Worm (Caenorhabditis elegans) whole organism, L4 larva: ENCODE results near the gene skat-1.

Experiments used
- F26F4.8 ChIP-seq: fragments of 200-800 bp; sonication (Bioruptor generic); conservative IDR thresholded peaks from 2 replicates; pipeline ENCODE4 v1.3.6; 2022; ENCODE audit warnings: missing genetic modification characterization, missing compliant biosample characterization
- F44E2.7 ChIP-seq: fragments of 200-800 bp; sonication (Bioruptor generic); IDR thresholded peaks from 2 replicates; pipeline ENCODE4 v2.1.2; 2022; ENCODE audit warnings: missing genetic modification characterization, missing compliant biosample characterization
- R02D3.7 ChIP-seq: fragments of 150-350 bp; sonication (generic microtip); optimal IDR thresholded peaks from 3 replicates; lab custom pipeline; 2014; ENCODE audit warnings: missing biosample characterization, missing genetic modification characterization
- T20F7.1 ChIP-seq: fragments of 200-800 bp; sonication (Bioruptor generic); optimal IDR thresholded peaks from 2 replicates; lab custom pipeline; 2018; ENCODE audit warnings: mild to moderate bottlenecking, missing genetic modification characterization, missing compliant biosample characterization
- Y105C5A.15 ChIP-seq: fragments of 200-800 bp; sonication (Bioruptor generic); IDR thresholded peaks from 2 replicates; pipeline ENCODE4 v1.3.6; 2022; ENCODE audit warnings: missing genetic modification characterization, missing compliant biosample characterization
- Y5F2A.4 ChIP-seq: fragments of 200-800 bp; sonication (Bioruptor generic); optimal IDR thresholded peaks from 2 replicates; lab custom pipeline; 2018; ENCODE audit warnings: mild to moderate bottlenecking, missing genetic modification characterization, missing compliant biosample characterization
- Y75B8A.6 ChIP-seq: fragments of 200-800 bp; sonication (Bioruptor generic); IDR thresholded peaks from 2 replicates; pipeline ENCODE4 v1.3.6; 2022; ENCODE audit warnings: missing genetic modification reagents, missing genetic modification characterization, missing compliant biosample characterization
- ZK337.2 ChIP-seq: fragments of 200-800 bp; sonication (Bioruptor generic); IDR thresholded peaks from 2 replicates; pipeline ENCODE4 v1.3.6; 2022; ENCODE audit warnings: missing genetic modification reagents, missing genetic modification characterization, missing compliant biosample characterization
- aly-2 ChIP-seq: sonication (generic microtip); optimal IDR thresholded peaks from 2 replicates; lab custom pipeline; 2018; ENCODE audit warnings: missing biosample characterization, missing genetic modification characterization
- ama-1 ChIP-seq: fragments of 150-350 bp; optimal IDR thresholded peaks from 2 replicates; lab custom pipeline; 2014; ENCODE audit warnings: inconsistent platforms, mixed read lengths
- ceh-44 ChIP-seq: fragments of 200-800 bp; sonication (Bioruptor generic); IDR thresholded peaks from 2 replicates; pipeline ENCODE4 v1.3.6; 2022; ENCODE audit warnings: missing genetic modification reagents, missing genetic modification characterization, missing compliant biosample characterization
- ceh-62 ChIP-seq: sonication (generic microtip); optimal IDR thresholded peaks from 2 replicates; lab custom pipeline; 2017; ENCODE audit warnings: missing biosample characterization, missing genetic modification characterization
- ces-1 ChIP-seq: fragments of 150-350 bp; sonication (generic microtip); optimal IDR thresholded peaks from 4 replicates; lab custom pipeline; 2014; ENCODE audit warnings: missing biosample characterization, missing genetic modification reagents, missing genetic modification characterization
- cey-2 ChIP-seq: sonication (generic microtip); optimal IDR thresholded peaks from 3 replicates; lab custom pipeline; 2017; ENCODE audit warnings: missing genetic modification characterization, mild to moderate bottlenecking, missing compliant biosample characterization, antibody characterized with exemption, borderline replicate concordance; ENCODE audit not compliant: insufficient read depth
- daf-19 ChIP-seq: fragments of 200-800 bp; sonication (Bioruptor generic); conservative IDR thresholded peaks from 2 replicates; pipeline ENCODE4 v1.3.6; 2022; ENCODE audit warnings: missing genetic modification characterization, missing compliant biosample characterization
- dmd-9 ChIP-seq: fragments of 200-800 bp; sonication (Bioruptor generic); IDR thresholded peaks from 2 replicates; pipeline ENCODE4 v1.3.6; 2022; ENCODE audit warnings: missing genetic modification reagents, missing genetic modification characterization, missing compliant biosample characterization
- egl-27 ChIP-seq: sonication (generic microtip); optimal IDR thresholded peaks from 3 replicates; lab custom pipeline; 2017; ENCODE audit warnings: missing biosample characterization, missing genetic modification reagents, missing genetic modification characterization
- fkh-10 ChIP-seq: fragments of 150-350 bp; optimal IDR thresholded peaks from 2 replicates; lab custom pipeline; 2014; ENCODE audit warnings: missing biosample characterization, missing genetic modification reagents, missing genetic modification characterization
- gei-8 ChIP-seq: fragments of 200-800 bp; sonication (Bioruptor generic); optimal IDR thresholded peaks from 2 replicates; lab custom pipeline; 2018; ENCODE audit warnings: mild to moderate bottlenecking, missing genetic modification characterization, missing compliant biosample characterization
- hlh-11 ChIP-seq: fragments of 200-800 bp; sonication (Bioruptor generic); optimal IDR thresholded peaks from 2 replicates; lab custom pipeline; 2018; ENCODE audit warnings: mild to moderate bottlenecking, missing genetic modification characterization, missing compliant biosample characterization
- hmg-1.1 ChIP-seq: fragments of 200-800 bp; sonication (Bioruptor generic); IDR thresholded peaks from 2 replicates; pipeline ENCODE4 v1.3.6; 2022; ENCODE audit warnings: missing genetic modification reagents, missing genetic modification characterization, missing compliant biosample characterization
- lim-7 ChIP-seq: fragments of 200-800 bp; sonication (Bioruptor generic); IDR thresholded peaks from 2 replicates; pipeline ENCODE4 v1.3.6; 2022; ENCODE audit warnings: missing genetic modification characterization, missing compliant biosample characterization
- lin-15B ChIP-seq: fragments of 150-350 bp; sonication (generic microtip); optimal IDR thresholded peaks from 3 replicates; lab custom pipeline; 2014; ENCODE audit warnings: missing biosample characterization, missing genetic modification characterization
- lin-29 ChIP-seq: fragments of 200-800 bp; sonication (Bioruptor generic); IDR thresholded peaks from 2 replicates; pipeline ENCODE4 v1.3.6; 2022; ENCODE audit warnings: missing genetic modification reagents, missing genetic modification characterization, missing compliant biosample characterization
- lin-38 ChIP-seq: fragments of 200-800 bp; sonication (Bioruptor generic); IDR thresholded peaks from 2 replicates; pipeline ENCODE4 v1.3.6; 2022; ENCODE audit warnings: missing genetic modification reagents, missing genetic modification characterization, missing compliant biosample characterization
- madf-5 ChIP-seq, 2 experiments: fragments of 200-800 bp; sonication (Bioruptor generic); IDR thresholded peaks; 2 replicates each; pipeline ENCODE4 v1.3.6; 2022; ENCODE audit warnings: missing compliant biosample characterization in 2 of 2, missing genetic modification characterization in 2 of 2
- madf-9 ChIP-seq: fragments of 200-800 bp; sonication (Bioruptor generic); conservative IDR thresholded peaks from 2 replicates; pipeline ENCODE4 v1.3.6; 2022; ENCODE audit warnings: missing genetic modification reagents, missing genetic modification characterization, missing compliant biosample characterization
- mdt-29 ChIP-seq: fragments of 200-800 bp; sonication (Bioruptor generic); IDR thresholded peaks from 2 replicates; pipeline ENCODE4 v1.3.6; 2022; ENCODE audit warnings: missing genetic modification reagents, missing genetic modification characterization, missing compliant biosample characterization
- mes-2 ChIP-seq: sonication (generic microtip); optimal IDR thresholded peaks from 2 replicates; lab custom pipeline; 2016; ENCODE audit warnings: missing genotype, mild to moderate bottlenecking, missing genetic modification characterization, missing compliant biosample characterization; ENCODE audit not compliant: poor library complexity, severe bottlenecking
- mxl-2 ChIP-seq: fragments of 200-800 bp; sonication (Bioruptor generic); conservative IDR thresholded peaks from 2 replicates; pipeline ENCODE4 v1.3.6; 2022; ENCODE audit warnings: missing genetic modification reagents, missing genetic modification characterization, missing compliant biosample characterization
- mxl-3 ChIP-seq: fragments of 200-800 bp; sonication (Bioruptor generic); optimal IDR thresholded peaks from 2 replicates; lab custom pipeline; 2018; ENCODE audit warnings: mild to moderate bottlenecking, missing genetic modification characterization, missing compliant biosample characterization
- nhr-10 ChIP-seq: fragments of 150-350 bp; optimal IDR thresholded peaks from 2 replicates; lab custom pipeline; 2014; ENCODE audit warnings: missing biosample characterization, missing genetic modification characterization
- nhr-102 ChIP-seq: sonication (generic microtip); optimal IDR thresholded peaks from 2 replicates; lab custom pipeline; 2016; ENCODE audit warnings: mild to moderate bottlenecking, missing genetic modification characterization, moderate library complexity, missing compliant biosample characterization
- nhr-237 ChIP-seq: sonication (generic microtip); optimal IDR thresholded peaks from 2 replicates; lab custom pipeline; 2017; ENCODE audit warnings: missing biosample characterization, missing genetic modification characterization
- nhr-25 ChIP-seq: sonication (generic microtip); optimal IDR thresholded peaks from 2 replicates; lab custom pipeline; 2017; ENCODE audit warnings: missing genetic modification characterization, mild to moderate bottlenecking, missing compliant biosample characterization, antibody characterized with exemption, moderate library complexity, borderline replicate concordance; ENCODE audit not compliant: insufficient read depth
- nhr-28 ChIP-seq: fragments of 150-350 bp; optimal IDR thresholded peaks from 2 replicates; lab custom pipeline; 2014; ENCODE audit warnings: missing biosample characterization, missing genetic modification characterization
- nhr-41 ChIP-seq: fragments of 200-800 bp; sonication (Bioruptor generic); IDR thresholded peaks from 2 replicates; pipeline ENCODE4 v1.3.6; 2022; ENCODE audit warnings: missing genetic modification reagents, missing genetic modification characterization, missing compliant biosample characterization
- nhr-42 ChIP-seq: fragments of 200-800 bp; sonication (Bioruptor generic); IDR thresholded peaks from 2 replicates; pipeline ENCODE4 v1.3.6; 2022; ENCODE audit warnings: missing genetic modification characterization, missing compliant biosample characterization
- nhr-76 ChIP-seq: fragments of 150-350 bp; optimal IDR thresholded peaks from 2 replicates; lab custom pipeline; 2014; ENCODE audit warnings: missing biosample characterization, missing genetic modification characterization
- php-3 ChIP-seq: fragments of 200-800 bp; sonication (Bioruptor generic); IDR thresholded peaks from 2 replicates; pipeline ENCODE4 v1.3.6; 2022; ENCODE audit warnings: missing genetic modification reagents, missing genetic modification characterization, missing compliant biosample characterization
- pqm-1 ChIP-seq: sonication (generic microtip); optimal IDR thresholded peaks from 2 replicates; lab custom pipeline; 2017; ENCODE audit warnings: missing biosample characterization, missing genetic modification characterization
- rbr-2 ChIP-seq: sonication (generic microtip); optimal IDR thresholded peaks from 2 replicates; lab custom pipeline; 2016; ENCODE audit warnings: missing genotype, missing genetic modification characterization, missing compliant biosample characterization
- sdz-12 ChIP-seq: fragments of 200-800 bp; sonication (Bioruptor generic); optimal IDR thresholded peaks from 2 replicates; lab custom pipeline; 2018; ENCODE audit warnings: mild to moderate bottlenecking, missing genetic modification characterization, missing compliant biosample characterization
- set-16 ChIP-seq: fragments of 200-800 bp; sonication (Bioruptor generic); IDR thresholded peaks from 2 replicates; pipeline ENCODE4 v1.3.6; 2022; ENCODE audit warnings: missing genetic modification reagents, missing genetic modification characterization, missing compliant biosample characterization
- skn-1 ChIP-seq: fragments of 150-350 bp; optimal IDR thresholded peaks from 2 replicates; lab custom pipeline; 2014; ENCODE audit warnings: missing biosample characterization, missing genetic modification characterization
- snpc-1.2 ChIP-seq: fragments of 200-800 bp; sonication (Bioruptor generic); IDR thresholded peaks from 2 replicates; pipeline ENCODE4 v1.3.6; 2022; ENCODE audit warnings: missing genetic modification reagents, missing genetic modification characterization, missing compliant biosample characterization
- snpc-4 ChIP-seq: fragments of 150-350 bp; optimal IDR thresholded peaks from 2 replicates; lab custom pipeline; 2014; ENCODE audit warnings: missing biosample characterization, missing genetic modification characterization
- unc-62 ChIP-seq, 3 experiments: fragments of 150-350 bp in 1 of 3; sonication (generic microtip); optimal IDR thresholded peaks in 2 of 3; peaks in 1 of 3; 1 replicate in 1 of 3; 2 replicates in 2 of 3; lab custom pipeline; 2014 to 2017; ENCODE audit warnings: missing biosample characterization in 3 of 3, missing genetic modification characterization in 3 of 3, missing genetic modification reagents in 3 of 3, missing genotype in 1 of 3
- vab-7 ChIP-seq: fragments of 200-800 bp; sonication (Bioruptor generic); IDR thresholded peaks from 2 replicates; pipeline ENCODE4 v1.3.6; 2022; ENCODE audit warnings: missing genetic modification reagents, missing genetic modification characterization, missing compliant biosample characterization
- zfp-3 ChIP-seq: fragments of 200-800 bp; sonication (Bioruptor generic); conservative IDR thresholded peaks from 2 replicates; pipeline ENCODE4 v1.3.6; 2022; ENCODE audit warnings: missing genetic modification reagents, missing genetic modification characterization, missing compliant biosample characterization
- ztf-11 ChIP-seq: fragments of 150-350 bp; optimal IDR thresholded peaks from 2 replicates; lab custom pipeline; 2014; ENCODE audit warnings: missing biosample characterization, missing genetic modification characterization
- ztf-7 ChIP-seq: fragments of 150-350 bp; optimal IDR thresholded peaks from 2 replicates; lab custom pipeline; 2014; ENCODE audit warnings: missing biosample characterization, missing genetic modification characterization

Gene skat-1

DNA sequence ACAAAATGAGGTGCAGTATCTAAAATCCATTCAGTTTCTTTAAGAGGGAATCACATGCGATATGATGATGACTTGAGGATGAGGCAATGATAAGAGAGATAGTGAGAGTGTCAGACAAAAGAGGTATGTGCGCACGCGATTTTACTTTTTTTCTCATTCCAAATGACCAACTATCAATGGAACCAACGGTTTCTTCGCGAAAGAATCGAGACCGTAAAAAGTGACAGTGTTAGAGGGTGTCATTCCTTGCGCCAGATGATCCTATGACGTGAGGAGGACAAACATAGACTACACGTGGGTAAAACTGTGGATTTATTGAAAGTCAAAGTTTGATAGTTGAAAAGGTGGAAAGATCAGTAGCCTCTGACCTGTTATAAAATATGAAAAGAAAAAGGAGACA, 12.8 kb downstream of the skat-1 start:
- TF ChIP-seq ztf-7 (tag; lab: Kevin White, UChicago): peak; percentile 7
- TF ChIP-seq php-3 (GFP tag; lab: Robert Waterston, UW): no peak
- TF ChIP-seq lin-29 (GFP tag; lab: Robert Waterston, UW): no peak
- TF ChIP-seq ceh-44 (GFP tag; lab: Robert Waterston, UW): no peak
- TF ChIP-seq F44E2.7 (GFP tag; lab: Robert Waterston, UW): no peak
- TF ChIP-seq daf-19 (GFP tag; lab: Robert Waterston, UW): no peak
- no peak for TF ChIP-seq T20F7.1 (GFP tag; lab: Kevin White, UChicago)
- TF ChIP-seq set-16 (GFP tag; lab: Robert Waterston, UW): no peak
- TF ChIP-seq snpc-4 (tag; lab: Kevin White, UChicago): no peak
- TF ChIP-seq ces-1 (GFP tag; lab: Kevin White, UChicago): no peak
- peak; percentile 74 for TF ChIP-seq hlh-11 (tag; lab: Kevin White, UChicago)
- 0 out of 2 replicates have a peak, but pooled peaks have one; percentile 52 for TF ChIP-seq Y75B8A.6
- TF ChIP-seq gei-8 (GFP tag; lab: Kevin White, UChicago): no peak
- TF ChIP-seq aly-2 (tag; lab: Kevin White, UChicago): no peak
- peak; percentile 80 for TF ChIP-seq nhr-28 (tag; lab: Kevin White, UChicago)
- TF ChIP-seq nhr-25 (tag; lab: Kevin White, UChicago): no peak
- no peak for TF ChIP-seq ztf-11 (tag; lab: Kevin White, UChicago)
- TF ChIP-seq nhr-102 (tag; lab: Kevin White, UChicago): no peak
- no peak for TF ChIP-seq R02D3.7
- no peak for TF ChIP-seq skn-1 (tag; lab: Kevin White, UChicago)
- no peak for TF ChIP-seq lim-7
- TF ChIP-seq madf-5 (GFP tag; IDR thresholded peaks at IDR 0.05; lab: Robert Waterston, UW): no peak
- TF ChIP-seq egl-27 (tag; lab: Kevin White, UChicago): no peak
- no peak for TF ChIP-seq cey-2 (tag; lab: Kevin White, UChicago)
- no peak for TF ChIP-seq F26F4.8 (GFP tag; lab: Robert Waterston, UW)
- no peak for TF ChIP-seq sdz-12 (GFP tag; lab: Kevin White, UChicago)
- no peak for TF ChIP-seq dmd-9 (GFP tag; lab: Robert Waterston, UW)
- TF ChIP-seq snpc-1.2 (GFP tag; lab: Robert Waterston, UW): no peak
- TF ChIP-seq Y105C5A.15: no peak
- TF ChIP-seq lin-15B (tag; lab: Kevin White, UChicago): no peak
- no peak for TF ChIP-seq nhr-41
- no peak for TF ChIP-seq mes-2 (tag; lab: Kevin White, UChicago)
- TF ChIP-seq ceh-62 (tag; lab: Kevin White, UChicago): no peak
- no peak for TF ChIP-seq nhr-76 (tag; lab: Kevin White, UChicago)
- no peak for TF ChIP-seq nhr-42 (GFP tag; lab: Robert Waterston, UW)
- TF ChIP-seq nhr-237 (tag; lab: Kevin White, UChicago): no peak
- TF ChIP-seq mxl-2 (GFP tag; lab: Robert Waterston, UW): no peak
- no peak for TF ChIP-seq hmg-1.1 (GFP tag; lab: Robert Waterston, UW)
- TF ChIP-seq nhr-10 (tag; lab: Kevin White, UChicago): peak; percentile 6
- no peak for TF ChIP-seq vab-7 (GFP tag; lab: Robert Waterston, UW)
- no peak for TF ChIP-seq madf-9
- no peak for TF ChIP-seq pqm-1 (tag; lab: Kevin White, UChicago)
- no peak for TF ChIP-seq unc-62 (GFP tag; optimal IDR thresholded peaks at IDR 0.05 in 1 of 2; lab: Kevin White, UChicago)
- TF ChIP-seq unc-62 (tag; optimal IDR thresholded peaks at IDR 0.05; lab: Kevin White, UChicago): no peak
- TF ChIP-seq zfp-3 (GFP tag; lab: Robert Waterston, UW): no peak
- no peak for TF ChIP-seq ZK337.2
- TF ChIP-seq mxl-3: peak; percentile 63
- no peak for TF ChIP-seq lin-38 (GFP tag; lab: Robert Waterston, UW)
- no peak for TF ChIP-seq fkh-10 (GFP tag; lab: Kevin White, UChicago)
- TF ChIP-seq rbr-2 (tag; lab: Kevin White, UChicago): no peak
- TF ChIP-seq Y5F2A.4 (GFP tag; lab: Kevin White, UChicago): no peak
- TF ChIP-seq ama-1 (lab: Kevin White, UChicago): peak; percentile 24
- TF ChIP-seq mdt-29 (GFP tag; lab: Robert Waterston, UW): no peak
